Fruit fly (Drosophila melanogaster) S2 (cell line): Measurements from ENCODE around the gene mthl2.

Source experiments
- CG8478 ChIP-seq: fragments of >200 bp; optimal IDR thresholded peaks from 2 replicates; lab custom pipeline; 2018
- CTCF ChIP-seq, 2 experiments: fragments of >200 bp; optimal IDR thresholded peaks; 2 replicates each; lab custom pipeline; 2018

DNA sequence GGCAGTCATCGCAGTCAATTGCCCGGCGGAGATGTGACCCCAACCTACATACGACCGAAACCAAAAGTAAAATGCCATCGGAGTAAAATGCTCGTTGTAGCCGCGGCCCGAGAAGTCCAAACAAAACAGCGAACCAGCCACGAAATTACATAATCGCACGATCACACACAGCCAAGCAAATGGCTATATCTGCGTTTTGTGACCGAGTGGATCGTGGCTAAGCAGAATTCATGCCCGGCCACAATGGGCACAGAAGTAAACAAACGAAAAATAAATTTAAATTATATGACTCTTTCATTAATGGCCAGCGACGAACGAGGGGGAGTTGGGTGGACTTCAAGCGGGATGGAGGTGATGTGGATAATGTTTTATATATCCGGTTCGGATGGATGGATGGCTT, 34.9 kb upstream of the mthl2 start:
- TF ChIP-seq CG8478, result no peak
- TF ChIP-seq CTCF (optimal IDR thresholded peaks at IDR 0.05; lab: Kevin White, UChicago), result no peak
